Worm (Caenorhabditis elegans): ENCODE measurements around the gene F41F3.8.
A peak's percentile ranks its signal among the peaks of the same experiment; 100 is the strongest.

F41F3.8 gene

DNA sequence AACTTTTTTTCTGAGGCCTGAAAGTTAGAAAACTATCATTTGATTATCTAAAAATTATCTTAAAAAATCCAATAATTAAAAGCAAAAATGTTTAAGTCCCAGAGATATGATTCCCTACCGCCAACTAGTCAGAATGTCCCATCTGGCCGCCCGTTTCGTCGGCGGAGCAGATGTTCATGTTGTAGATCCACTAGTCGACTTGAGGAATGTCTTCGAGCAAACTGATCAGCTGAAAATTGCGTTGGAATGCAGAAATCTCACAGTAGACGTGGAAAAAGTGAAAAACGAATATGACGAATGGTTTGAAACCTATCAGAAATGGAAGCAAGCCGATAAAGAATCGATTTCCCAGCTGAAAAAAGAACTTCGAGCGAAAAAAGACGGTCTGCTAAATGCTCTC lies 40.6 kb downstream of the F41F3.8 start, which contains the start of gene K03B4.1:
Gene K03B4.1 (plus strand): TSS at position 97 of the 400 bp plus-strand sequence.
- TF ChIP-seq T26A8.4 (GFP tag; IDR thresholded peaks at IDR 0.05) (peak; percentile 30; the same call in 1 of the 2 replicates), zag-1 (tag; optimal IDR thresholded peaks at IDR 0.05) (no peak), saeg-2 (GFP tag; IDR thresholded peaks at IDR 0.05) (0 out of 2 replicates have a peak, but pooled peaks have one; percentile 30), ces-1 (GFP tag; optimal IDR thresholded peaks at IDR 0.05) (no peak), lsy-2 (tag; optimal IDR thresholded peaks at IDR 0.05) (peak in 1 of 2 experiments; percentile 14), nhr-102 (tag; optimal IDR thresholded peaks at IDR 0.05) (peak; percentile 11), ama-1 (optimal IDR thresholded peaks at IDR 0.05) (peak; percentile 42), R02D3.7 (tag; optimal IDR thresholded peaks at IDR 0.05) (no peak), nhr-11 (tag; optimal IDR thresholded peaks at IDR 0.05) (no peak), Y5F2A.4 (GFP tag; optimal IDR thresholded peaks at IDR 0.05) (no peak), daf-8 (GFP tag; IDR thresholded peaks at IDR 0.05) (no peak), sdz-12 (GFP tag; optimal IDR thresholded peaks at IDR 0.05) (peak; percentile 72)

ce11 chrV:4691657-4692056 lies 43.0 kb downstream of the F41F3.8 start:
- TF ChIP-seq set-16 (GFP tag; IDR thresholded peaks at IDR 0.05) (peak; percentile 70; the same call in 1 of the 2 replicates), unc-62 (GFP tag; optimal IDR thresholded peaks at IDR 0.05 in 1 of 2) (peak in 1 of 2 experiments; percentile 88), unc-62 (tag; optimal IDR thresholded peaks at IDR 0.05) (no peak), hlh-11 (tag; optimal IDR thresholded peaks at IDR 0.05) (no peak)

DNA sequence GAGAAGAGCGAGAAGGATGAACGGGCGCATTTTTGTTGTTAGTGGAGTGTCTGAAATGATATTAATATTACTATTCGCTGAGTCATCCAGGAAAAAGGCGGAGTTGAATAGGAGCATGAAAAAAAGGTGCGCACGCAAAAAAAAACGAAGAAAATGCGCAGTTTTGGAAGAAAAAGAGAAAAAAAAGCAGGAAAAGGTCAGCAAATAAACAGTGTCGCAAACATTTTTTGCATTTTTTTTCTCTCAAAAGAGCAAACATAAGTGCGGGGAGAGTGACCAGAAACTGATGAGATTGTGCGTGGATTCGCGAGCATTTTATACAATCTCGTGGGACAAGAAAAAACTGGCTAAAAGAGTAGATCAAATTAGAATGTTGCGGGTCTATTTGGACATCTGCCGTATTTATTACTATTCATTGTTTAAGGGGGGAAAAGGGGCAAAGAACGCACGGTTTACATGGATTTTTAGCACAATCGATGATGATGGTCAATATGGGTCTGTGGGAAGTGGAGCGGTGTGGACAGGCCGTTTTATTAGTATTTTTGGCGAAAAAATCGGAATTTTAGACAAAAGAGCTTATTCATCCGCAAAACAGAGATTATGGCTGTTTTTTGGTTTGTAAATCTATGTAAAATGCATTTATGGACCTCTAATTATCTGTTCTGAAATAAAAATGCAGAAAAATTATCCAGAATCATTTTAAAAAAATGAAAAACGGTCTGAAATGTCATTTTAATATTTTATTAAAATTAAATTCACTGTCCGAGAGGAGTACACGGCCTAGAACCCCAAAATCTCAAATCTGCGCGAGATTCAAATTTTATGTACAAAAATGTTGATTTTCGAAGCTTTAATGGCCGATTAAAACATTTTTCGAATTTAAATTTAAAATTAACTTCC lies 44.0 kb downstream of the F41F3.8 start, which contains the start of gene cpg-8:
Gene cpg-8 (minus strand): TSS at position 51 of the 900 bp plus-strand sequence.
- peak in 1 of 2 experiments; percentile 4 for TF ChIP-seq unc-62 (GFP tag; optimal IDR thresholded peaks at IDR 0.05 in 1 of 2)
- TF ChIP-seq unc-62 (tag; optimal IDR thresholded peaks at IDR 0.05) = no peak
- no peak for TF ChIP-seq tag-97 (GFP tag; IDR thresholded peaks at IDR 0.05)
- peak; percentile 12 for TF ChIP-seq dpl-1 (GFP tag; optimal IDR thresholded peaks at IDR 0.05)
- TF ChIP-seq dve-1 (tag; optimal IDR thresholded peaks at IDR 0.05; ENCODE audit: insufficient read depth) = no peak

- TF ChIP-seq unc-62 (GFP tag; optimal IDR thresholded peaks at IDR 0.05 in 1 of 2) = peak in 1 of 2 experiments; percentile 79
- no peak for TF ChIP-seq unc-62 (tag; optimal IDR thresholded peaks at IDR 0.05)
- peak; percentile 11 for TF ChIP-seq hlh-30 (tag; optimal IDR thresholded peaks at IDR 0.05; ENCODE audit: insufficient read depth)
- no peak for TF ChIP-seq R02D3.7 (tag; optimal IDR thresholded peaks at IDR 0.05)
- TF ChIP-seq daf-16 (GFP tag; optimal IDR thresholded peaks at IDR 0.05) = peak in 1 of 2 experiments; percentile 51
- no peak for TF ChIP-seq daf-16 (tag; optimal IDR thresholded peaks at IDR 0.05)
These were observed 44.6 kb downstream of the F41F3.8 start for ce11 chrV:4693282-4693588.

ce11 chrV:4694466-4695092 lies 46.0 kb downstream of the F41F3.8 start:
- TF ChIP-seq hlh-11 (tag; optimal IDR thresholded peaks at IDR 0.05) (peak; percentile 37), gei-8 (GFP tag; optimal IDR thresholded peaks at IDR 0.05) (no peak), ama-1 (optimal IDR thresholded peaks at IDR 0.05) (peak; percentile 13), nhr-11 (tag; optimal IDR thresholded peaks at IDR 0.05) (peak; percentile 51), tag-97 (GFP tag; IDR thresholded peaks at IDR 0.05) (no peak), lir-3 (tag; optimal IDR thresholded peaks at IDR 0.05) (no peak), hlh-30 (tag; optimal IDR thresholded peaks at IDR 0.05; ENCODE audit: insufficient read depth) (peak; percentile 38), mdl-1 (tag; optimal IDR thresholded peaks at IDR 0.05) (peak in 1 of 2 experiments; percentile 21), unc-62 (GFP tag; optimal IDR thresholded peaks at IDR 0.05 in 1 of 2) (peak in 1 of 2 experiments; percentile 74), unc-62 (tag; optimal IDR thresholded peaks at IDR 0.05) (no peak), lsy-2 (tag; optimal IDR thresholded peaks at IDR 0.05) (peak in 1 of 2 experiments; percentile 5), ces-1 (GFP tag; optimal IDR thresholded peaks at IDR 0.05) (no peak)

ce11 chrV:4698675-4699074 lies 50.0 kb downstream of the F41F3.8 start:
- TF ChIP-seq fkh-10 (GFP tag; optimal IDR thresholded peaks at IDR 0.05) (no peak), madf-9 (GFP tag; conservative IDR thresholded peaks at IDR 0.05) (no peak), nhr-111 (GFP tag; optimal IDR thresholded peaks at IDR 0.05) (no peak), pha-4 (GFP tag; IDR thresholded peaks at IDR 0.05) (no peak), pha-4 (tag; optimal IDR thresholded peaks at IDR 0.05) (no peak), nhr-76 (tag; optimal IDR thresholded peaks at IDR 0.05) (no peak), mep-1 (tag; optimal IDR thresholded peaks at IDR 0.05) (no peak), lin-39 (tag; optimal IDR thresholded peaks at IDR 0.05) (no peak)

All from whole organism, L4 larva.